Fruit fly (Drosophila melanogaster): ENCODE measurements around the gene CG32700.

- TF ChIP-seq woc (GFP tag; optimal IDR thresholded peaks at IDR 0.05) (peak; percentile 22), Myc (optimal IDR thresholded peaks at IDR 0.05) (no peak), br (GFP tag; optimal IDR thresholded peaks at IDR 0.05) (no peak), h (GFP tag; optimal IDR thresholded peaks at IDR 0.05) (peak; percentile 31), lola (GFP tag; optimal IDR thresholded peaks at IDR 0.05) (no peak), pan (optimal IDR thresholded peaks at IDR 0.05) (no peak), fru (GFP tag; optimal IDR thresholded peaks at IDR 0.05) (peak; percentile 30), OdsH (GFP tag; optimal IDR thresholded peaks at IDR 0.05) (no peak), CrebA (GFP tag; optimal IDR thresholded peaks at IDR 0.05; ENCODE audit: borderline replicate concordance) (no peak), HLH106 (tag; optimal IDR thresholded peaks at IDR 0.05) (peak; percentile 17), usp (GFP tag; optimal IDR thresholded peaks at IDR 0.05) (no peak), Abd-B (GFP tag; optimal IDR thresholded peaks at IDR 0.05) (no peak), psq (GFP tag; optimal IDR thresholded peaks at IDR 0.05) (no peak), ey (GFP tag; optimal IDR thresholded peaks at IDR 0.05) (peak; percentile 26)
These were observed 82.4 kb downstream of the CG32700 start for dm6 chrX:9468285-9468684.
